Worm (Caenorhabditis elegans) whole organism, early embryonic: ENCODE data around the gene F18A12.7.

Experiments
- B0310.2 ChIP-seq: sonication (generic microtip); optimal IDR thresholded peaks from 2 replicates; lab custom pipeline; 2016; ENCODE audit warnings: mild to moderate bottlenecking, missing genetic modification characterization, missing compliant biosample characterization
- tra-4 ChIP-seq: sonication (generic microtip); optimal IDR thresholded peaks from 2 replicates; lab custom pipeline; 2017; ENCODE audit warnings: missing genetic modification characterization, missing compliant biosample characterization

DNA sequence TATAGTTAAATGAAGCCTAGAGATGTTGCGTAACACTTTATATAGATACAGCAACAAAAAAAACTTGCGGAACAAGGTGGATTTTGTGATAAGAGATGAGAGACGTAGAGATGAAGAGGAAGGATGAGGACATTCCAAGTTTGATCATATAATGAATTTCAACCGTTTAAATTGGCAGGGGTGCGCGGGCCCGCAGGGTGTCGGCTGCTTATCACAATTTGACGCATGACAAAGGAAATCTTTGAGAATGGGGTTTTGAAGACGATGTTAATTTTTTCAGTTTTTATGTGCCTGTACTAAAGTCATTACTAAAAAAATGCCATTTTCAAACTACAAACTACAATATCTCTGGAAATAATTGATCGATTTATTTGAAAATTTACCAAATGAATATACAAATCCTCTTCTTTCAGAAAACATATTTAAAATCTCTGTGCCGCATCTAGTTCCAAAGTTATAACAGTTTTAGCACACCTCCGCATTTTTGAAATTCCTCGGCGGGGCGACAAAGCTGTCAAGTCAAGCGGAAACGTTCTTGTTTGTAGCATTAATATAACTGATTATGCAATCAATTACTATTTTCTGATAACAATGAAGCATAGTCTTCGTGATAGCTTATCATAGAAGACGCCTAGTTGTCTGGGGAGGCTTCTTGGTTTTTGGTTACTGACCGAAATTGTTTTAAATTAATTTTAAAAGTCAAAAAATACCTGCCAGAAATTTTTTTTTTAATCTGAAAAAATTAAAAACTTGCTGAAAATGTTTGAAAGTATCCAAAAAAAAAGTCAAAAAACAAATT is 25.8 kb upstream of the F18A12.7 start:
- TF ChIP-seq tra-4 (tag; lab: Kevin White, UChicago) (no peak), B0310.2 (tag; lab: Kevin White, UChicago) (no peak)
